Fruit fly (Drosophila melanogaster): Measurements from ENCODE around the gene CG13386.
A peak's percentile ranks its signal among the peaks of the same experiment; 100 is the strongest.

CG13386 gene

DNA sequence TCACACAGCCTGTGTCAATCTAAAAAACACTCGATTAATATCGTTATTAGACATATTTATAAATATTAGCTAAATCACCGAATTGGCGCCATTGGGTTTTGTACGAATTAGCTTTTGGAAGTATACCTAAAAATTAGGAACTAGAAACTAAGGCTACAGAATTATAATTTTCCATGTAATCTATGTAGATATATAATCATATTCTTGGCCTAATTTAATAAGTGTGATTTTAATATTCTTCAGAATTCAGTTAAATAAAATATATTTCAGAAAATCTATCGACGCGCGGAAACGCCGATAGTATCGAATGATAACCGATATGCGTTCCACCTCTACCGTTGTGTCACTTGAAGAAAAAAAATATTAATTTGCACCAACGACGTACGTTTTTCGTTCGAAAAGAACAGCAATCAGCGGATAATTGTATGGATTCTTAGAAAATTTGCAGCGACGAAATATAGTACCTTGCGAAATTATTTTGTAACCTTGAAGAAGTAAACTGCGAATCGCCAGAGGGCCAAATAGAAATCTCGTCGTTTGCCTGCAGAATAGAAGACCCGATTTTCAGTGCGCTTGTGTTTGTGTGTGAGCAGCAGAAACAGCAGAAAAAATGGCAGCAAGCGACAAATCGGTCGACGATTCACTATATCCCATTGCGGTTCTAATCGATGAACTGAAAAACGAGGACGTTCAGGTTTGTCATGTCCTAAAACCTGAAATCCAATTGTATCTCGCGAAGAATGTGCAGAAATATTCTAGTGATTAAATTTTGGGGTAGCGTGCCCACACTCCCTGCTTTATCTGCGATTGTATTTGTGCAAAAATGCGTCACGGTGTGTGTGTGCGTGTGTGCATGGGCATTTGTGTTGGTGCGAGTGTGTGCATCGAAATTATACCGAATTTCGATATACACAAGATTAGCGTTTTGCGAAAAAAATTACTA lies 32.8 kb upstream of the CG13386 start, which contains the start of gene Pp2A-29B (continued):
- no peak for TF ChIP-seq CG6792 (GFP tag; optimal IDR thresholded peaks at IDR 0.05)
- peak; percentile 44 for TF ChIP-seq Hr4 (GFP tag; optimal IDR thresholded peaks at IDR 0.05)
- TF ChIP-seq Met (GFP tag; optimal IDR thresholded peaks at IDR 0.05) = peak; percentile 40
- TF ChIP-seq CG6163 (GFP tag; IDR thresholded peaks at IDR 0.05) = 0 out of 3 replicates have a peak, but pooled peaks have one; percentile 6
- peak; percentile 92 for TF ChIP-seq achi (GFP tag; optimal IDR thresholded peaks at IDR 0.05)
- no peak for TF ChIP-seq CG32006 (GFP tag; optimal IDR thresholded peaks at IDR 0.05)
- peak; percentile 27 for TF ChIP-seq vri (GFP tag; optimal IDR thresholded peaks at IDR 0.05)
- TF ChIP-seq CG8119 (GFP tag; IDR thresholded peaks at IDR 0.05) = no peak
- no peak for TF ChIP-seq eg (GFP tag; IDR thresholded peaks at IDR 0.05)
- peak; percentile 82 for TF ChIP-seq svp (GFP tag)

DNA sequence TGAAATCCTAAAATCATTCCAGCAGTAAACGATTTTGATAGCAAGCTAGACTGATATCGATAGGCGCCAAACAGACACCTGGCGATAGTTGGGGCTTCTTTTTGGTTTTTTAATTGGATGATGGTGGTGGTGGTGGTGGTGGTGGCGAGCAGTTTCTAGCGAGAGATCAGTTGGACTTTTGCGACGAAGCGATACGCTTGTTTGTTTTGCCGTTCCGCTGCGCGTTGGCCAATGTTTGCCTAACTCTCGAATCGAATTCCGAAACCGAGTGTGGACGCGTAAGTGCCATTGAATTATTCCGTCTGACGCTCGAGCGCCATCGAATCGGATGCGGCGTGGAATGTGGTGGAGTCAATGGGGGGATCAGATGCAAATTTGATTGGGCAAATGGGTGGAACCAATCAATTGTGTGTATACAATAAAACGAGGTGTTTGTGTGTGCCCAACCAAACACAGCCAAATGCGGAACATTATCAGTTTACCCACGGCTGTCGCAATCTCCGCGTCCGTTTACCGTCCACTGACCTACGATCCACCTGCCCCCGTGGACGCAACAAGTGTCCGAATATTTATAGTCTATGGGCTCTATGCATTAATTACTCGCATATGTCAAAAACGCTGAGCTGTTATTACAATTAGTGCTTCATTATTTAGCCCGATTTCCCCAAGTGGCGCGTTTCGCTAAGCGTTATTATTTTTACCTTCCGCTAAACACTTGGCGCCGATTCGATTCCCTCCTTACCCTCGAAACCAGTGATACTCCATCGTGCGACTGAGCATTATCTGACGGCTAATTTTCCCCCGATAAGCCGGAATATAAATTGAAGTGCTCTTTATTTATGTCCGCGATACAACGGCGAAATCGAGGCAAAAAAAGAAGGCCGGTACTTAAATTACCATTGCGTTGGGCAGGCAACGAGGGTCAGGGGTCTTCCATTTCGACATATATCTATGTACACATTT lies 28.2 kb upstream of the CG13386 start, which contains the start of gene CG17292:
CG17292 (plus strand) TSS at position 91 of the 963 bp plus-strand sequence.
- TF ChIP-seq CG16779 (tag; optimal IDR thresholded peaks at IDR 0.05) = peak; percentile 46
- peak; percentile 43; the same call in 1 of the 2 replicates for TF ChIP-seq CG15336 (GFP tag; IDR thresholded peaks at IDR 0.05)
- TF ChIP-seq CG3032 (tag; optimal IDR thresholded peaks at IDR 0.05) = peak; percentile 21
- no peak for TF ChIP-seq Hr4 (GFP tag; optimal IDR thresholded peaks at IDR 0.05)
- TF ChIP-seq CG6163 (GFP tag; IDR thresholded peaks at IDR 0.05) = peak; percentile 47; the same call in 1 of the 3 replicates
- TF ChIP-seq CG31627 (GFP tag; optimal IDR thresholded peaks at IDR 0.05) = no peak
- TF ChIP-seq CG1621 (tag; optimal IDR thresholded peaks at IDR 0.05) = peak; percentile 47
- peak; percentile 13 for TF ChIP-seq CG6792 (GFP tag; optimal IDR thresholded peaks at IDR 0.05)
- peak; percentile 35 for TF ChIP-seq achi (GFP tag; optimal IDR thresholded peaks at IDR 0.05)
- no peak for TF ChIP-seq fd59A (GFP tag; optimal IDR thresholded peaks at IDR 0.05)
- peak; percentile 16 for TF ChIP-seq CG6276 (GFP tag; optimal IDR thresholded peaks at IDR 0.05)
- peak; percentile 90 for TF ChIP-seq fkh (GFP tag; optimal IDR thresholded peaks at IDR 0.05)
- peak; percentile 71; the same call in 2 of the 3 replicates for TF ChIP-seq eg (GFP tag; IDR thresholded peaks at IDR 0.05)
- TF ChIP-seq Met (GFP tag; optimal IDR thresholded peaks at IDR 0.05) = peak; percentile 9
- peak; percentile 58 for TF ChIP-seq Eip78C (GFP tag)
- no peak for TF ChIP-seq Ets21C (GFP tag; optimal IDR thresholded peaks at IDR 0.05)
- TF ChIP-seq acj6 (GFP tag; optimal IDR thresholded peaks at IDR 0.05) = no peak
- TF ChIP-seq svp (GFP tag) = peak; percentile 96
- no peak for TF ChIP-seq Hr38 (GFP tag; optimal IDR thresholded peaks at IDR 0.05)
- TF ChIP-seq Lpt (GFP tag; optimal IDR thresholded peaks at IDR 0.05) = peak; percentile 38
- TF ChIP-seq topi (GFP tag; optimal IDR thresholded peaks at IDR 0.05) = peak; percentile 6

DNA sequence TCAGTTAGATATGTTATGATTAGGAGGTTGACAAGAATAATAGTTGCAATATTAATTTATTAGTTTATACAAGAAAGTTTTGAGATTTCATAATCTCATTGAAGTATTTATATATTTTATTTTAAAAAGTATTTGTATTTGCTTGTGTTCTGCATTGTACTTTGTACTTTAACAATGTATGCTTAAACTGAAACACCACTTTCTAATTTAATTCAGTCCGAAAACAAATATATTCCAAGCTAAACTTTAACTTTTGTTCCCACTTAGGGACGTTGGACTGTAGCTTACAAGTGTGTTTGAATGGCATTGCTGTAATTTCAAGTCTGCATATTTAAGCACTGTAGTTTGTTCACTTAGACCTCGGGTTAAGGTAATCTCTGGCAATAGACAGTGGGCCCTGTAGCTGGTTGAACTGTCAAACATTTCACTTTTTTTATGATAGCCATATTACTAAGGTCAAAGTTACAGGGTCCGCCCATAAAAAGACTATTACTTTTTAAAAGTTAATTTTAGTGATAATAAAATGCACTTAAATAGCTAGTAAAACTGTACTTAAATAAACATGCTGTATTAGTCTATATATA lies 27.4 kb upstream of the CG13386 start:
- TF ChIP-seq acj6 (GFP tag; optimal IDR thresholded peaks at IDR 0.05) = peak; percentile 40
- no peak for TF ChIP-seq Hr4 (GFP tag; optimal IDR thresholded peaks at IDR 0.05)
- TF ChIP-seq Eip78C (GFP tag) = peak; percentile 61
- TF ChIP-seq CG32006 (GFP tag; optimal IDR thresholded peaks at IDR 0.05) = peak; percentile 56
- TF ChIP-seq CG34406 (GFP tag; optimal IDR thresholded peaks at IDR 0.05) = no peak
- TF ChIP-seq CG6163 (GFP tag; IDR thresholded peaks at IDR 0.05) = no peak
- peak; percentile 48 for TF ChIP-seq CG15336 (GFP tag; IDR thresholded peaks at IDR 0.05)
- TF ChIP-seq CG6276 (GFP tag; optimal IDR thresholded peaks at IDR 0.05) = peak; percentile 14
- TF ChIP-seq CG4318 (GFP tag; optimal IDR thresholded peaks at IDR 0.05) = no peak
- no peak for TF ChIP-seq Eip93F (GFP tag; optimal IDR thresholded peaks at IDR 0.05)
- peak; percentile 41; the same call in 1 of the 3 replicates for TF ChIP-seq CG8119 (GFP tag; IDR thresholded peaks at IDR 0.05)
- TF ChIP-seq OdsH (GFP tag; optimal IDR thresholded peaks at IDR 0.05) = peak; percentile 16
- peak; percentile 15 for TF ChIP-seq dsx (GFP tag; optimal IDR thresholded peaks at IDR 0.05; ENCODE audit: poor library complexity, severe bottlenecking)
- TF ChIP-seq CG10631 (GFP tag; optimal IDR thresholded peaks at IDR 0.05) = no peak
- peak; percentile 39 for TF ChIP-seq achi (GFP tag; optimal IDR thresholded peaks at IDR 0.05)
- TF ChIP-seq esn (GFP tag; optimal IDR thresholded peaks at IDR 0.05) = no peak
- no peak for TF ChIP-seq Hr39 (GFP tag; optimal IDR thresholded peaks at IDR 0.05)
